Fruit fly (Drosophila melanogaster) whole organism, embryonic: ENCODE data around the gene DopEcR.

ENCODE experiments used
- Ada2b ChIP-seq: fragments of 200-800 bp; sonication (Bioruptor generic); IDR thresholded peaks from 2 replicates; pipeline ENCODE4 v1.3.6; 2022; ENCODE audit warnings: missing biosample characterization, missing genetic modification characterization
- Bteb2 ChIP-seq: fragments of 200-800 bp; sonication (Bioruptor generic); optimal IDR thresholded peaks from 2 replicates; lab custom pipeline; 2016; ENCODE audit warnings: missing biosample characterization, missing genetic modification characterization
- CG10431 ChIP-seq: fragments of 200-800 bp; sonication (Bioruptor generic); optimal IDR thresholded peaks from 3 replicates; lab custom pipeline; 2018; ENCODE audit warnings: missing biosample characterization, mild to moderate bottlenecking, missing genetic modification characterization
- CG10543 ChIP-seq: fragments of 200-800 bp; sonication (Bioruptor generic); optimal IDR thresholded peaks from 3 replicates; lab custom pipeline; 2017; ENCODE audit warnings: missing biosample characterization, mild to moderate bottlenecking, missing genetic modification characterization, moderate library complexity
- CG13287 ChIP-seq: fragments of 200-800 bp; sonication (Bioruptor generic); IDR thresholded peaks from 2 replicates; pipeline ENCODE4 v1.3.6; 2022; ENCODE audit warnings: missing biosample characterization, missing genetic modification characterization; ENCODE audit not compliant: partially characterized antibody
- CG13894 ChIP-seq: fragments of 200-800 bp; sonication (Bioruptor generic); optimal IDR thresholded peaks from 3 replicates; lab custom pipeline; 2018; ENCODE audit warnings: missing biosample characterization, mild to moderate bottlenecking, missing genetic modification characterization, moderate library complexity
- CG16779 ChIP-seq: fragments of 200-800 bp; sonication (Bioruptor generic); IDR thresholded peaks from 2 replicates; pipeline ENCODE4 v1.3.6; 2022; ENCODE audit warnings: missing biosample characterization, missing genetic modification characterization
- CG17361 ChIP-seq: fragments of 200-800 bp; sonication (Bioruptor generic); IDR thresholded peaks from 3 replicates; pipeline ENCODE4 v1.3.6; 2022; ENCODE audit warnings: missing biosample characterization, missing genetic modification characterization
- CG34224 ChIP-seq: fragments of 200-800 bp; sonication (Bioruptor generic); IDR thresholded peaks from 3 replicates; pipeline ENCODE4 v1.3.6; 2022; ENCODE audit warnings: missing biosample characterization, missing genetic modification characterization; ENCODE audit not compliant: partially characterized antibody
- CG5953 ChIP-seq: fragments of 200-800 bp; sonication (Bioruptor generic); IDR thresholded peaks from 2 replicates; pipeline ENCODE4 v1.3.6; 2022; ENCODE audit warnings: missing biosample characterization, missing genetic modification characterization
- CG7745 ChIP-seq: fragments of 200-800 bp; sonication (Bioruptor generic); optimal IDR thresholded peaks from 2 replicates; lab custom pipeline; 2018; ENCODE audit warnings: missing biosample characterization, mild to moderate bottlenecking, missing genetic modification characterization, moderate library complexity
- CG7786 ChIP-seq: fragments of 200-800 bp; sonication (Bioruptor generic); optimal IDR thresholded peaks from 2 replicates; lab custom pipeline; 2016; ENCODE audit warnings: missing biosample characterization, missing genetic modification characterization
- CG8290 ChIP-seq, 3 experiments: fragments of 200-800 bp; sonication (Bioruptor generic); optimal IDR thresholded peaks; 2 replicates each; lab custom pipeline; 2016 to 2019; ENCODE audit warnings: missing biosample characterization in 3 of 3, missing genetic modification characterization in 3 of 3, mild to moderate bottlenecking in 2 of 3, moderate library complexity in 1 of 3
- CG9932 ChIP-seq: fragments of 200-800 bp; sonication (Bioruptor generic); IDR thresholded peaks from 2 replicates; pipeline ENCODE4 v1.3.6; 2022; ENCODE audit warnings: missing biosample characterization, missing genetic modification characterization
- CHES-1-like ChIP-seq: fragments of 200-800 bp; sonication (Bioruptor generic); optimal IDR thresholded peaks from 2 replicates; lab custom pipeline; 2016; ENCODE audit warnings: missing biosample characterization, missing genetic modification characterization
- Dbx ChIP-seq: fragments of 200-800 bp; sonication (Bioruptor generic); IDR thresholded peaks from 3 replicates; pipeline ENCODE4 v1.3.6; 2022; ENCODE audit warnings: missing biosample characterization, missing genetic modification characterization
- Doc3 ChIP-seq: fragments of 200-800 bp; sonication (Bioruptor generic); IDR thresholded peaks from 3 replicates; pipeline ENCODE4 v1.3.6; 2022; ENCODE audit warnings: missing biosample characterization, missing genetic modification characterization; ENCODE audit not compliant: partially characterized antibody
- E2f1 ChIP-seq: fragments of 200-800 bp; sonication (Bioruptor generic); IDR thresholded peaks from 2 replicates; pipeline ENCODE4 v1.3.6; 2022; ENCODE audit warnings: missing biosample characterization, missing genetic modification characterization
- ERR ChIP-seq: fragments of 200-800 bp; sonication (Bioruptor generic); optimal IDR thresholded peaks from 2 replicates; lab custom pipeline; 2016; ENCODE audit warnings: missing biosample characterization, missing genetic modification characterization
- Hr39 ChIP-seq: fragments of >200 bp; optimal IDR thresholded peaks from 2 replicates; lab custom pipeline; 2017
- Max ChIP-seq: fragments of 200-800 bp; sonication (Bioruptor generic); optimal IDR thresholded peaks from 2 replicates; lab custom pipeline; 2016; ENCODE audit warnings: missing biosample characterization, mild to moderate bottlenecking, missing genetic modification characterization
- NFAT ChIP-seq: fragments of 200-800 bp; sonication (Bioruptor generic); IDR thresholded peaks from 2 replicates; pipeline ENCODE4 v1.3.6; 2022; ENCODE audit warnings: missing biosample characterization, missing genetic modification characterization
- Neu2 ChIP-seq: fragments of 200-800 bp; sonication (Bioruptor generic); optimal IDR thresholded peaks from 3 replicates; lab custom pipeline; 2016; ENCODE audit warnings: missing biosample characterization, missing genetic modification characterization, borderline replicate concordance
- Pdp1 ChIP-seq, 2 experiments: fragments of 200-800 bp; sonication (Bioruptor generic); optimal IDR thresholded peaks; 3 replicates each; lab custom pipeline; 2016; ENCODE audit warnings: missing biosample characterization in 2 of 2, missing genetic modification characterization in 2 of 2, mild to moderate bottlenecking in 1 of 2, moderate library complexity in 1 of 2
- Rx ChIP-seq: fragments of 200-800 bp; sonication (Bioruptor generic); IDR thresholded peaks from 2 replicates; pipeline ENCODE4 v1.3.6; 2022; ENCODE audit warnings: missing biosample characterization, missing genetic modification characterization
- Sox100B ChIP-seq: fragments of 200-800 bp; sonication (Bioruptor generic); optimal IDR thresholded peaks from 3 replicates; lab custom pipeline; 2018; ENCODE audit warnings: missing biosample characterization, mild to moderate bottlenecking, missing genetic modification characterization
- Xbp1 ChIP-seq: fragments of 200-800 bp; sonication (Bioruptor generic); optimal IDR thresholded peaks from 3 replicates; lab custom pipeline; 2016; ENCODE audit warnings: missing biosample characterization, mild to moderate bottlenecking, missing genetic modification characterization
- abd-A ChIP-seq: fragments of 200-800 bp; sonication (Bioruptor generic); optimal IDR thresholded peaks from 3 replicates; lab custom pipeline; 2019; ENCODE audit warnings: missing biosample characterization, mild to moderate bottlenecking, missing genetic modification characterization, moderate library complexity
- al ChIP-seq: fragments of 200-800 bp; sonication (Bioruptor generic); IDR thresholded peaks from 2 replicates; pipeline ENCODE4 v1.3.6; 2022; ENCODE audit warnings: missing biosample characterization, missing genetic modification characterization
- ara ChIP-seq: fragments of 200-800 bp; sonication (Bioruptor generic); IDR thresholded peaks from 2 replicates; pipeline ENCODE4 v1.3.6; 2022; ENCODE audit warnings: missing biosample characterization, missing genetic modification characterization
- bigmax ChIP-seq: fragments of 200-800 bp; sonication (Bioruptor generic); optimal IDR thresholded peaks from 2 replicates; lab custom pipeline; 2018; ENCODE audit warnings: missing biosample characterization, mild to moderate bottlenecking, missing genetic modification characterization
- br ChIP-seq: fragments of >200 bp; optimal IDR thresholded peaks from 2 replicates; lab custom pipeline; 2017
- cad ChIP-seq: fragments of >200 bp; optimal IDR thresholded peaks from 2 replicates; lab custom pipeline; 2017; ENCODE audit warnings: missing biosample characterization, missing genetic modification characterization
- disco-r ChIP-seq: fragments of 200-800 bp; sonication (Bioruptor generic); optimal IDR thresholded peaks from 2 replicates; lab custom pipeline; 2016; ENCODE audit warnings: missing biosample characterization, missing genetic modification characterization
- dm ChIP-seq: fragments of 200-800 bp; sonication (Bioruptor generic); optimal IDR thresholded peaks from 3 replicates; lab custom pipeline; 2016; ENCODE audit warnings: missing biosample characterization, missing genetic modification characterization
- gsb ChIP-seq: fragments of 200-800 bp; sonication (Bioruptor generic); IDR thresholded peaks from 2 replicates; pipeline ENCODE4 v1.3.6; 2022; ENCODE audit warnings: missing biosample characterization, missing genetic modification characterization
- hb ChIP-seq: fragments of 200-800 bp; sonication (Bioruptor generic); IDR thresholded peaks from 3 replicates; pipeline ENCODE4 v1.3.6; 2022; ENCODE audit warnings: missing biosample characterization, missing genetic modification characterization; ENCODE audit not compliant: partially characterized antibody
- nmo ChIP-seq: fragments of 200-800 bp; sonication (Bioruptor generic); optimal IDR thresholded peaks from 2 replicates; lab custom pipeline; 2018; ENCODE audit warnings: missing biosample characterization, mild to moderate bottlenecking, missing genetic modification characterization, moderate library complexity
- nom ChIP-seq: fragments of 200-800 bp; sonication (Bioruptor generic); optimal IDR thresholded peaks from 2 replicates; lab custom pipeline; 2017; ENCODE audit warnings: missing biosample characterization, missing genetic modification characterization, mild to moderate bottlenecking, moderate library complexity, missing genetic modification reagents
- onecut ChIP-seq: fragments of 200-800 bp; sonication (Bioruptor generic); IDR thresholded peaks from 2 replicates; pipeline ENCODE4 v1.3.6; 2022; ENCODE audit warnings: missing biosample characterization, missing genetic modification characterization
- pros ChIP-seq: fragments of 200-800 bp; sonication (Bioruptor generic); optimal IDR thresholded peaks from 3 replicates; lab custom pipeline; 2019; ENCODE audit warnings: missing biosample characterization, mild to moderate bottlenecking, missing genetic modification characterization, moderate library complexity
- salm ChIP-seq: fragments of 200-800 bp; sonication (Bioruptor generic); optimal IDR thresholded peaks from 2 replicates; lab custom pipeline; 2018; ENCODE audit warnings: missing biosample characterization, mild to moderate bottlenecking, missing genetic modification characterization
- sc ChIP-seq, 3 experiments: fragments of >200 bp in 2 of 3; fragments of 200-800 bp in 1 of 3; sonication (Bioruptor generic) in 1 of 3; optimal IDR thresholded peaks; 2 replicates in 2 of 3; 3 replicates in 1 of 3; lab custom pipeline; 2017; ENCODE audit warnings: mild to moderate bottlenecking in 1 of 3, missing biosample characterization in 1 of 3, missing genetic modification characterization in 1 of 3, missing genetic modification reagents in 1 of 3
- scrt ChIP-seq: fragments of 200-800 bp; sonication (Bioruptor generic); optimal IDR thresholded peaks from 2 replicates; lab custom pipeline; 2018; ENCODE audit warnings: missing biosample characterization, mild to moderate bottlenecking, missing genetic modification characterization, moderate library complexity
- sqz ChIP-seq: fragments of 200-800 bp; sonication (Bioruptor generic); optimal IDR thresholded peaks from 3 replicates; lab custom pipeline; 2018; ENCODE audit warnings: missing biosample characterization, mild to moderate bottlenecking, missing genetic modification characterization
- tll ChIP-seq, 2 experiments: fragments of 200-800 bp in 1 of 2; fragments of >200 bp in 1 of 2; sonication (Bioruptor generic) in 1 of 2; optimal IDR thresholded peaks; 2 replicates each; lab custom pipeline; 2017 to 2019; ENCODE audit warnings: missing biosample characterization in 2 of 2, missing genetic modification characterization in 2 of 2, mild to moderate bottlenecking in 1 of 2, moderate library complexity in 1 of 2
- vnd ChIP-seq: fragments of 200-800 bp; sonication (Bioruptor generic); IDR thresholded peaks from 3 replicates; pipeline ENCODE4 v1.3.6; 2022; ENCODE audit warnings: missing biosample characterization, missing genetic modification characterization; ENCODE audit not compliant: partially characterized antibody
- zen ChIP-seq: fragments of 200-800 bp; sonication (Bioruptor generic); optimal IDR thresholded peaks from 3 replicates; lab custom pipeline; 2018; ENCODE audit warnings: missing biosample characterization, mild to moderate bottlenecking, missing genetic modification characterization, moderate library complexity

Gene DopEcR

dm6 chr3L:4409134-4409897 lies 29.1 kb upstream of the DopEcR start:
- no peak for TF ChIP-seq CG8290 (GFP tag; optimal IDR thresholded peaks at IDR 0.05; lab: Kevin White, UChicago)
- TF ChIP-seq CG8290 (tag; optimal IDR thresholded peaks at IDR 0.05; lab: Kevin White, UChicago): peak in 1 of 2 experiments; percentile 1
- peak; percentile 17; the same call in 1 of the 2 replicates for TF ChIP-seq ara
- TF ChIP-seq CG10543 (GFP tag; lab: Kevin White, UChicago): peak; percentile 15
- TF ChIP-seq nmo (GFP tag; lab: Kevin White, UChicago): no peak
- no peak for TF ChIP-seq Neu2 (GFP tag; lab: Kevin White, UChicago)
- no peak for TF ChIP-seq Doc3 (GFP tag; lab: Robert Waterston, UW)
- TF ChIP-seq CG16779 (GFP tag; lab: Robert Waterston, UW): 0 out of 2 replicates have a peak, but pooled peaks have one; percentile 13
- no peak for TF ChIP-seq Hr39 (lab: Kevin White, UChicago)
- no peak for TF ChIP-seq Bteb2
- no peak for TF ChIP-seq hb (GFP tag; lab: Robert Waterston, UW)
- TF ChIP-seq NFAT (GFP tag; lab: Robert Waterston, UW): 0 out of 2 replicates have a peak, but pooled peaks have one; percentile 28
- peak; percentile 73 for TF ChIP-seq ERR
- TF ChIP-seq Ada2b (GFP tag; lab: Robert Waterston, UW): no peak
- TF ChIP-seq CG34224 (GFP tag; lab: Robert Waterston, UW): 0 out of 3 replicates have a peak, but pooled peaks have one; percentile 36
- TF ChIP-seq CHES-1-like (GFP tag; lab: Kevin White, UChicago): no peak
- no peak for TF ChIP-seq nom (GFP tag; lab: Kevin White, UChicago)
- TF ChIP-seq Max (GFP tag; lab: Kevin White, UChicago): no peak
- TF ChIP-seq bigmax (GFP tag; lab: Kevin White, UChicago): no peak
- no peak for TF ChIP-seq E2f1 (GFP tag; lab: Robert Waterston, UW)
- peak; percentile 61 for TF ChIP-seq abd-A
- no peak for TF ChIP-seq br
- no peak for TF ChIP-seq CG13287 (GFP tag; lab: Robert Waterston, UW)
- TF ChIP-seq CG10431 (GFP tag; lab: Kevin White, UChicago): no peak
- peak; percentile 80 for TF ChIP-seq Xbp1 (GFP tag; lab: Kevin White, UChicago)
- TF ChIP-seq vnd (GFP tag; lab: Robert Waterston, UW): no peak
- TF ChIP-seq tll (GFP tag; optimal IDR thresholded peaks at IDR 0.05; lab: Kevin White, UChicago): peak in 1 of 2 experiments; percentile 96
- no peak for TF ChIP-seq scrt (GFP tag; lab: Kevin White, UChicago)
- TF ChIP-seq Rx (GFP tag; lab: Robert Waterston, UW): no peak
- TF ChIP-seq zen (tag; lab: Kevin White, UChicago): peak; percentile 66
- no peak for TF ChIP-seq disco-r (GFP tag; lab: Kevin White, UChicago)
- TF ChIP-seq Sox100B (GFP tag; lab: Kevin White, UChicago): no peak
- peak; percentile 58 for TF ChIP-seq CG13894 (tag; lab: Kevin White, UChicago)
- no peak for TF ChIP-seq dm (GFP tag; lab: Kevin White, UChicago)
- peak; percentile 26; the same call in 1 of the 3 replicates for TF ChIP-seq Dbx (GFP tag; lab: Robert Waterston, UW)
- TF ChIP-seq gsb (GFP tag; lab: Robert Waterston, UW): no peak
- peak; percentile 66 for TF ChIP-seq onecut
- TF ChIP-seq salm (tag; lab: Kevin White, UChicago): no peak
- TF ChIP-seq pros (GFP tag; lab: Kevin White, UChicago): peak; percentile 48
- TF ChIP-seq Pdp1 (GFP tag; optimal IDR thresholded peaks at IDR 0.05; lab: Kevin White, UChicago): peak in 1 of 2 experiments; percentile 74
- no peak for TF ChIP-seq sc (optimal IDR thresholded peaks at IDR 0.05; lab: Kevin White, UChicago)
- no peak for TF ChIP-seq sc (GFP tag; optimal IDR thresholded peaks at IDR 0.05; lab: Kevin White, UChicago)
- TF ChIP-seq cad (GFP tag; lab: Kevin White, UChicago): peak; percentile 81
- TF ChIP-seq CG7786 (GFP tag; lab: Kevin White, UChicago): no peak
- peak; percentile 46 for TF ChIP-seq sqz
- TF ChIP-seq CG17361 (GFP tag; lab: Robert Waterston, UW): no peak
- no peak for TF ChIP-seq CG7745 (tag; lab: Kevin White, UChicago)
- no peak for TF ChIP-seq al (GFP tag; lab: Robert Waterston, UW)
- TF ChIP-seq CG9932 (GFP tag; lab: Robert Waterston, UW): peak; percentile 34; the same call in 1 of the 2 replicates
- no peak for TF ChIP-seq CG5953 (GFP tag; lab: Robert Waterston, UW)
